Worm (Caenorhabditis elegans): Measurements from ENCODE around the gene T24C2.3.

Gene T24C2.3

DNA sequence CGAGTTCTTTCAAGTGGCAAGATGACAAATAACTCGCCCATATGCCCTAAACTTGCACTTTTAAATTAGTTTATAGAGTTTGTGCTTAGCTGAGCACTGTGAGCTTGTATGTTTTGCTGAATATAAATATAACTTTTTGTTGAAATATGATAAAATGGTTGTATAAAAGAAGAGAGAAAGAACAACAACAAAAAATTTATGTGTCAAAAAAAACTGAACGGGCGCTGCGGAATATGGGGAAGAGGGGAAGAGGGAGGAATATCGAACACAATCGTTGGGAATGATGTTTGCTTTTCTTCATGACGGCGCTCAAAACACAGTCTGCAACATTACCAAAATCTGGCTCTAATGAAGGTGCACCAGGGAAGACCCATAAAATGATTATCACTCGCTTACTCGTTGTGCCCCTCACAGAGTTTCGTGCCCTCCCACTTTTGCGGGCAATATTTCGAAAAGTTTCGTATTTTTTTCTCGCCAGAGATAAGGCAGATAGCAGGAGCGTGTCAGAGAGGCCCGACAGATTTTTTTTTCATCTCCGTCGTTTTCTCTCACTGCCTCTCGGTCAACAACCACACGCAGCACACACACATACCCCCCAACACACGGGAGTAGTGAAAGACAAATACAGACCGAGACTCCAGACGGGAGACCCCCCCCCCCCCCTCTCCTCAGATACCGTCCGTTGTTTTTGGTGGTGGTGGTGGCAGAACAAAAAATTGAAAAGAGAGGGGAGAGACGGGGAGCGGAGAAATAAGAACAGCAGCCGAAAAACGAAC, 37.6 kb upstream of the T24C2.3 start (continued):
- TF ChIP-seq repo-1 (tag; optimal IDR thresholded peaks at IDR 0.05): no peak
- no peak for TF ChIP-seq F52B5.7 (tag; optimal IDR thresholded peaks at IDR 0.05)
- TF ChIP-seq F37B4.10 (GFP tag; IDR thresholded peaks at IDR 0.05): no peak
- TF ChIP-seq Y95B8A.8 (GFP tag; IDR thresholded peaks at IDR 0.05): no peak
- no peak for TF ChIP-seq egl-18 (GFP tag; IDR thresholded peaks at IDR 0.05)
- no peak for TF ChIP-seq ztf-25 (GFP tag; IDR thresholded peaks at IDR 0.05)
- no peak for TF ChIP-seq ztf-28 (GFP tag; IDR thresholded peaks at IDR 0.05)
- no peak for TF ChIP-seq ama-1 (optimal IDR thresholded peaks at IDR 0.05)
- TF ChIP-seq ama-1 (GFP tag; optimal IDR thresholded peaks at IDR 0.05): no peak
- TF ChIP-seq madf-6 (GFP tag; IDR thresholded peaks at IDR 0.05): 0 out of 2 replicates have a peak, but pooled peaks have one; percentile 32
- no peak for TF ChIP-seq hsf-1 (GFP tag; IDR thresholded peaks at IDR 0.05)
- TF ChIP-seq cebp-1 (GFP tag; IDR thresholded peaks at IDR 0.05): no peak
- TF ChIP-seq cebp-1 (tag; optimal IDR thresholded peaks at IDR 0.05): peak; percentile 73
- no peak for TF ChIP-seq nhr-120 (GFP tag; IDR thresholded peaks at IDR 0.05)
- no peak for TF ChIP-seq fkh-3 (tag; optimal IDR thresholded peaks at IDR 0.05)
- TF ChIP-seq mes-4 (tag; optimal IDR thresholded peaks at IDR 0.05): no peak
- TF ChIP-seq F49E8.2 (tag; optimal IDR thresholded peaks at IDR 0.05; ENCODE audit: insufficient read depth): no peak
- peak; percentile 23; the same call in 1 of the 2 replicates for TF ChIP-seq let-526 (GFP tag; IDR thresholded peaks at IDR 0.05)
- TF ChIP-seq madf-3 (GFP tag; IDR thresholded peaks at IDR 0.05): no peak
- no peak for TF ChIP-seq pbrm-1 (GFP tag; IDR thresholded peaks at IDR 0.05)
- no peak for TF ChIP-seq F33H1.4 (GFP tag; IDR thresholded peaks at IDR 0.05)
- no peak for TF ChIP-seq Y79H2A.3 (GFP tag; conservative IDR thresholded peaks at IDR 0.05)
- TF ChIP-seq rcor-1 (GFP tag; IDR thresholded peaks at IDR 0.05): no peak
- TF ChIP-seq somi-1 (GFP tag; optimal IDR thresholded peaks at IDR 0.05): peak; percentile 55
- peak; percentile 48 for TF ChIP-seq ztf-22 (GFP tag; optimal IDR thresholded peaks at IDR 0.05)
- no peak for TF ChIP-seq snpc-4 (GFP tag; optimal IDR thresholded peaks at IDR 0.05)
- TF ChIP-seq snpc-4 (tag; optimal IDR thresholded peaks at IDR 0.05): peak in 1 of 4 experiments; percentile 45
- TF ChIP-seq ztf-6 (GFP tag; IDR thresholded peaks at IDR 0.05): no peak
- no peak for TF ChIP-seq lsy-27 (tag; optimal IDR thresholded peaks at IDR 0.05; ENCODE audit: borderline replicate concordance, insufficient read depth)
- no peak; the same call in 1 of the 2 replicates for TF ChIP-seq B0336.3 (GFP tag; IDR thresholded peaks at IDR 0.05)
- TF ChIP-seq mcd-1 (GFP tag; IDR thresholded peaks at IDR 0.05): 0 out of 2 replicates have a peak, but pooled peaks have one; percentile 21
- no peak for TF ChIP-seq lin-54 (GFP tag; optimal IDR thresholded peaks at IDR 0.05)
- no peak for TF ChIP-seq F10E7.11 (tag; optimal IDR thresholded peaks at IDR 0.05)
- TF ChIP-seq ets-4 (GFP tag; optimal IDR thresholded peaks at IDR 0.05): peak; percentile 36

DNA sequence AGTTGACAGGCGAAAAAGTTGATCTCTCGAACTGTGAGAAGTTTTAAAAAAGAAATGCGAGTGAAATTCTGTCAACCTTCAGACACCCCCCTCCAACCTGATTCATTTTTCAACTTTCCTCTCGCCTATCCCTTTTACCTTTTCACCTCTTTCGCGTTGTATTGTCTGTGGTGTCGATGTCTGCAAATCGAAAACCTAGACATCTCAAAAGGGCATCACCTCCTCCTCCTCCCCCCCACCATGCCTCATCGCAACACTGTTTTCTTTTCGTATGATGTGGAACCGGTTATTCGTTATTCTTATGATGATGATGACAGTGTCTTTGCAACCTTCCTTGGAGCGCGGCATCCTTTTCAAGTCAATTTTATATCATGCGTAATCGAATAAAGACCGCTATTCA, 35.3 kb upstream of the T24C2.3 start:
- TF ChIP-seq B0035.1 (tag; optimal IDR thresholded peaks at IDR 0.05) (no peak), tbp1 (GFP tag; optimal IDR thresholded peaks at IDR 0.05) (no peak), lin-40 (tag; optimal IDR thresholded peaks at IDR 0.05) (peak; percentile 44), mel-28 (tag; optimal IDR thresholded peaks at IDR 0.05; ENCODE audit: borderline replicate concordance) (no peak), ztf-26 (tag; optimal IDR thresholded peaks at IDR 0.05) (peak; percentile 60), K11D2.4 (GFP tag; IDR thresholded peaks at IDR 0.05) (0 out of 2 replicates have a peak, but pooled peaks have one; percentile 27), somi-1 (GFP tag; optimal IDR thresholded peaks at IDR 0.05) (peak; percentile 41), ceh-27 (GFP tag; optimal IDR thresholded peaks at IDR 0.05) (peak; percentile 29)

All from whole organism, young adult.